Fruit fly (Drosophila melanogaster) whole organism, embryonic: Measurements from ENCODE around the gene CG43850.
A peak's percentile ranks its signal among the peaks of the same experiment; 100 is the strongest.

Experiments
- Abd-B ChIP-seq: fragments of 200-800 bp; sonication (Bioruptor generic); optimal IDR thresholded peaks from 2 replicates; lab custom pipeline; 2018; ENCODE audit warnings: missing biosample characterization, mild to moderate bottlenecking, missing genetic modification characterization, moderate library complexity
- CG11085 ChIP-seq: fragments of 200-800 bp; sonication (Bioruptor generic); IDR thresholded peaks from 2 replicates; pipeline ENCODE4 v1.3.6; 2022; ENCODE audit warnings: missing biosample characterization, missing genetic modification characterization
- CG11247 ChIP-seq: fragments of 200-800 bp; sonication (Bioruptor generic); IDR thresholded peaks from 2 replicates; pipeline ENCODE4 v1.3.6; 2022; ENCODE audit warnings: missing biosample characterization, missing genetic modification characterization
- CG11696 ChIP-seq: fragments of 200-800 bp; sonication (Bioruptor generic); IDR thresholded peaks from 2 replicates; pipeline ENCODE4 v1.3.6; 2022; ENCODE audit warnings: missing biosample characterization, missing genetic modification characterization
- CG12219 ChIP-seq: fragments of 200-800 bp; sonication (Bioruptor generic); optimal IDR thresholded peaks from 3 replicates; lab custom pipeline; 2018; ENCODE audit warnings: missing biosample characterization, mild to moderate bottlenecking, missing genetic modification characterization
- CG1233 ChIP-seq: fragments of 200-800 bp; sonication (Bioruptor generic); optimal IDR thresholded peaks from 4 replicates; lab custom pipeline; 2018; ENCODE audit warnings: missing biosample characterization, mild to moderate bottlenecking, missing genetic modification characterization
- CG13287 ChIP-seq: fragments of 200-800 bp; sonication (Bioruptor generic); IDR thresholded peaks from 2 replicates; pipeline ENCODE4 v1.3.6; 2022; ENCODE audit warnings: missing biosample characterization, missing genetic modification characterization; ENCODE audit not compliant: partially characterized antibody
- CG13296 ChIP-seq: fragments of 200-800 bp; sonication (Bioruptor generic); optimal IDR thresholded peaks from 3 replicates; lab custom pipeline; 2018; ENCODE audit warnings: missing biosample characterization, mild to moderate bottlenecking, missing genetic modification characterization
- CG13424 ChIP-seq: fragments of 200-800 bp; sonication (Bioruptor generic); optimal IDR thresholded peaks from 2 replicates; lab custom pipeline; 2019; ENCODE audit warnings: missing biosample characterization, mild to moderate bottlenecking, missing genetic modification characterization, moderate library complexity
- CG14667 ChIP-seq: fragments of 200-800 bp; sonication (Bioruptor generic); IDR thresholded peaks from 2 replicates; pipeline ENCODE4 v1.3.6; 2022; ENCODE audit warnings: missing biosample characterization, missing genetic modification characterization
- CG16813 ChIP-seq: fragments of 200-800 bp; sonication (Bioruptor generic); IDR thresholded peaks from 3 replicates; pipeline ENCODE4 v1.3.6; 2022; ENCODE audit warnings: missing biosample characterization, missing genetic modification characterization; ENCODE audit not compliant: partially characterized antibody
- CG1832 ChIP-seq: fragments of 200-800 bp; sonication (Bioruptor generic); optimal IDR thresholded peaks from 2 replicates; lab custom pipeline; 2017; ENCODE audit warnings: missing biosample characterization, mild to moderate bottlenecking, missing genetic modification characterization, inconsistent platforms
- CG2129 ChIP-seq: fragments of 200-800 bp; sonication (Bioruptor generic); IDR thresholded peaks from 2 replicates; pipeline ENCODE4 v1.3.6; 2022; ENCODE audit warnings: missing biosample characterization, missing genetic modification characterization; ENCODE audit not compliant: partially characterized antibody
- CG34422 ChIP-seq: fragments of 200-800 bp; sonication (Bioruptor generic); IDR thresholded peaks from 3 replicates; pipeline ENCODE4 v1.3.6; 2022; ENCODE audit warnings: missing biosample characterization, missing genetic modification characterization
- CG5953 ChIP-seq: fragments of 200-800 bp; sonication (Bioruptor generic); IDR thresholded peaks from 2 replicates; pipeline ENCODE4 v1.3.6; 2022; ENCODE audit warnings: missing biosample characterization, missing genetic modification characterization
- CG6654 ChIP-seq: fragments of 200-800 bp; sonication (Bioruptor generic); optimal IDR thresholded peaks from 2 replicates; lab custom pipeline; 2017; ENCODE audit warnings: missing biosample characterization, mild to moderate bottlenecking, missing genetic modification characterization
- CG6689 ChIP-seq: fragments of 200-800 bp; sonication (Bioruptor generic); IDR thresholded peaks from 2 replicates; pipeline ENCODE4 v1.3.6; 2022; ENCODE audit warnings: missing biosample characterization, missing genetic modification characterization
- CG8388 ChIP-seq: fragments of 200-800 bp; sonication (Bioruptor generic); optimal IDR thresholded peaks from 2 replicates; lab custom pipeline; 2019; ENCODE audit warnings: missing biosample characterization, mild to moderate bottlenecking, missing genetic modification characterization, moderate library complexity
- CG8478 ChIP-seq: fragments of >200 bp; optimal IDR thresholded peaks from 2 replicates; lab custom pipeline; 2018
- CG8765 ChIP-seq: fragments of 200-800 bp; sonication (Bioruptor generic); IDR thresholded peaks from 2 replicates; pipeline ENCODE4 v1.3.6; 2022; ENCODE audit warnings: missing biosample characterization, missing genetic modification characterization
- CG9727 ChIP-seq: fragments of 200-800 bp; sonication (Bioruptor generic); optimal IDR thresholded peaks from 3 replicates; lab custom pipeline; 2017; ENCODE audit warnings: missing biosample characterization, mild to moderate bottlenecking, missing genetic modification characterization
- Camta ChIP-seq: fragments of 200-800 bp; sonication (Bioruptor generic); optimal IDR thresholded peaks from 2 replicates; lab custom pipeline; 2016; ENCODE audit warnings: missing biosample characterization, missing genetic modification characterization
- CkIIα-i1 ChIP-seq: fragments of 200-800 bp; sonication (Bioruptor generic); IDR thresholded peaks from 2 replicates; pipeline ENCODE4 v1.3.6; 2022; ENCODE audit warnings: missing biosample characterization, missing genetic modification characterization
- Dbx ChIP-seq: fragments of 200-800 bp; sonication (Bioruptor generic); IDR thresholded peaks from 3 replicates; pipeline ENCODE4 v1.3.6; 2022; ENCODE audit warnings: missing biosample characterization, missing genetic modification characterization
- Dip2 ChIP-seq: fragments of 200-800 bp; sonication (Bioruptor generic); IDR thresholded peaks from 2 replicates; pipeline ENCODE4 v1.3.6; 2022; ENCODE audit warnings: missing biosample characterization, missing genetic modification characterization
- Dip3 ChIP-seq: fragments of 200-800 bp; sonication (Bioruptor generic); optimal IDR thresholded peaks from 3 replicates; lab custom pipeline; 2016; ENCODE audit warnings: missing biosample characterization, missing genetic modification characterization
- Doc2 ChIP-seq: fragments of 200-800 bp; sonication (Bioruptor generic); IDR thresholded peaks from 2 replicates; pipeline ENCODE4 v1.3.6; 2022; ENCODE audit warnings: missing biosample characterization, missing genetic modification characterization
- Dref ChIP-seq: fragments of 200-800 bp; sonication (Bioruptor generic); IDR thresholded peaks from 2 replicates; pipeline ENCODE4 v1.3.6; 2022; ENCODE audit warnings: missing biosample characterization, missing genetic modification characterization
- ERR ChIP-seq: fragments of 200-800 bp; sonication (Bioruptor generic); optimal IDR thresholded peaks from 2 replicates; lab custom pipeline; 2016; ENCODE audit warnings: missing biosample characterization, missing genetic modification characterization
- Fer2 ChIP-seq: fragments of 200-800 bp; sonication (Bioruptor generic); optimal IDR thresholded peaks from 2 replicates; lab custom pipeline; 2018; ENCODE audit warnings: missing biosample characterization, mild to moderate bottlenecking, missing genetic modification characterization, moderate library complexity
- Hr3 ChIP-seq: fragments of 200-800 bp; sonication (Bioruptor generic); optimal IDR thresholded peaks from 3 replicates; lab custom pipeline; 2016; ENCODE audit warnings: missing biosample characterization, missing genetic modification characterization
- Jarid2 ChIP-seq: fragments of 200-800 bp; sonication (Bioruptor generic); optimal IDR thresholded peaks from 3 replicates; lab custom pipeline; 2017; ENCODE audit warnings: mild to moderate bottlenecking, missing biosample characterization, missing genetic modification reagents, missing genetic modification characterization
- Lpt ChIP-seq: fragments of >200 bp; optimal IDR thresholded peaks from 2 replicates; lab custom pipeline; 2018; ENCODE audit warnings: missing biosample characterization, missing genetic modification characterization
- MTF-1 ChIP-seq: fragments of 200-800 bp; sonication (Bioruptor generic); optimal IDR thresholded peaks from 2 replicates; lab custom pipeline; 2018; ENCODE audit warnings: missing biosample characterization, mild to moderate bottlenecking, missing genetic modification characterization, borderline replicate concordance
- Max ChIP-seq: fragments of 200-800 bp; sonication (Bioruptor generic); optimal IDR thresholded peaks from 2 replicates; lab custom pipeline; 2016; ENCODE audit warnings: missing biosample characterization, mild to moderate bottlenecking, missing genetic modification characterization
- NfI ChIP-seq: fragments of 200-800 bp; sonication (Bioruptor generic); optimal IDR thresholded peaks from 3 replicates; lab custom pipeline; 2018; ENCODE audit warnings: missing biosample characterization, mild to moderate bottlenecking, missing genetic modification characterization, moderate library complexity
- Sin3A ChIP-seq: fragments of >200 bp; optimal IDR thresholded peaks from 2 replicates; lab custom pipeline; 2018
- Sry-δ ChIP-seq: fragments of 200-800 bp; sonication (Bioruptor generic); optimal IDR thresholded peaks from 2 replicates; lab custom pipeline; 2016; ENCODE audit warnings: missing biosample characterization, missing genetic modification characterization
- Tbp ChIP-seq: fragments of >200 bp; optimal IDR thresholded peaks from 2 replicates; lab custom pipeline; 2018; ENCODE audit warnings: missing biosample characterization, missing genetic modification characterization
- exex ChIP-seq: fragments of 200-800 bp; sonication (Bioruptor generic); optimal IDR thresholded peaks from 4 replicates; lab custom pipeline; 2018; ENCODE audit warnings: missing biosample characterization, mild to moderate bottlenecking, missing genetic modification characterization, moderate library complexity
- gce ChIP-seq: fragments of 200-800 bp; sonication (Bioruptor generic); IDR thresholded peaks from 3 replicates; pipeline ENCODE4 v1.3.6; 2022; ENCODE audit warnings: missing biosample characterization, missing genetic modification characterization
- gem ChIP-seq: fragments of 200-800 bp; sonication (Bioruptor generic); optimal IDR thresholded peaks from 2 replicates; lab custom pipeline; 2019; ENCODE audit warnings: missing biosample characterization, mild to moderate bottlenecking, missing genetic modification characterization, moderate library complexity
- ham ChIP-seq: fragments of 200-800 bp; sonication (Bioruptor generic); IDR thresholded peaks from 2 replicates; pipeline ENCODE4 v1.3.6; 2022; ENCODE audit warnings: missing biosample characterization, missing genetic modification characterization
- ken ChIP-seq: fragments of 200-800 bp; sonication (Bioruptor generic); IDR thresholded peaks from 3 replicates; pipeline ENCODE4 v1.3.6; 2022; ENCODE audit warnings: missing biosample characterization, missing genetic modification characterization
- lov ChIP-seq, 2 experiments: fragments of 200-800 bp in 1 of 2; fragments of >200 bp in 1 of 2; sonication (Bioruptor generic) in 1 of 2; IDR thresholded peaks in 1 of 2; optimal IDR thresholded peaks in 1 of 2; 2 replicates in 1 of 2; 3 replicates in 1 of 2; pipeline versions ENCODE4 v1.3.6 to Lab custom; 2017 to 2022; ENCODE audit warnings: missing biosample characterization in 1 of 2, missing genetic modification characterization in 1 of 2
- mirr ChIP-seq: fragments of 200-800 bp; sonication (Bioruptor generic); optimal IDR thresholded peaks from 3 replicates; lab custom pipeline; 2018; ENCODE audit warnings: missing biosample characterization, mild to moderate bottlenecking, missing genetic modification characterization
- p53 ChIP-seq: fragments of 200-800 bp; sonication (Bioruptor generic); optimal IDR thresholded peaks from 2 replicates; lab custom pipeline; 2016; ENCODE audit warnings: missing biosample characterization, missing genetic modification characterization
- sima ChIP-seq: fragments of 200-800 bp; sonication (Bioruptor generic); optimal IDR thresholded peaks from 2 replicates; lab custom pipeline; 2016; ENCODE audit warnings: missing biosample characterization, missing genetic modification characterization
- sisA ChIP-seq: fragments of 200-800 bp; sonication (Bioruptor generic); IDR thresholded peaks from 2 replicates; pipeline ENCODE4 v1.3.6; 2022; ENCODE audit warnings: missing biosample characterization, missing genetic modification characterization
- stwl ChIP-seq: fragments of 200-800 bp; sonication (Bioruptor generic); optimal IDR thresholded peaks from 3 replicates; lab custom pipeline; 2018; ENCODE audit warnings: missing biosample characterization, mild to moderate bottlenecking, missing genetic modification characterization, moderate library complexity
- tx ChIP-seq: fragments of 200-800 bp; sonication (Bioruptor generic); optimal IDR thresholded peaks from 2 replicates; lab custom pipeline; 2016; ENCODE audit warnings: missing biosample characterization, missing genetic modification characterization
- wdn ChIP-seq: fragments of 200-800 bp; sonication (Bioruptor generic); IDR thresholded peaks from 2 replicates; pipeline ENCODE4 v1.3.6; 2022; ENCODE audit warnings: missing biosample characterization, missing genetic modification characterization

Gene CG43850

DNA sequence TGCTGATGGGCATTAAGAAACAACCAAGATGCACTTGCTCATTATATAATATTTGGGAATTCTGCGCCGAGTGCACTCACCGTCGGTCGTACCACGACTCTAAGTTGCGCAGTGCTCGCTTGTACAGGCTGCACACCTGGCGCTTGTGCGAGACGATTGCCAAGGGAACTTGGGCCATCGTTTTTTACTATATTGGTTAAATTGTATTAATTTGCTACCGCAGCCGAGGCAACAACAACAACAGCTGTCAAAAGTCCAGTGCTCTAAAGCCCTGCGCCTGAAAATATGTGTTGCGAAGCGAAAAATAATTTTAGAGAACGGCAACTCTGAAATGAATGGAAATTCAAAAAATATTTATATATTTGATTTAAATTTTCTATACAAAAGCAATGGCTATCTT lies 44.5 kb upstream of the CG43850 start, which contains the start of gene ND-B22 (continued):
- TF ChIP-seq Lpt (GFP tag; lab: Kevin White, UChicago) (no peak), CG6689 (GFP tag; lab: Robert Waterston, UW) (no peak), CG1233 (peak; percentile 39), Max (GFP tag; lab: Kevin White, UChicago) (peak; percentile 30), Doc2 (GFP tag; lab: Robert Waterston, UW) (no peak), Dbx (GFP tag; lab: Robert Waterston, UW) (peak; percentile 24; the same call in 1 of the 3 replicates), CG8478 (lab: Kevin White, UChicago) (no peak), lov (optimal IDR thresholded peaks at IDR 0.05; lab: Kevin White, UChicago) (no peak), lov (GFP tag; IDR thresholded peaks at IDR 0.05; lab: Robert Waterston, UW) (no peak), CG16813 (GFP tag; lab: Robert Waterston, UW) (peak; percentile 21; the same call in 1 of the 3 replicates), NfI (peak; percentile 68), Sry-δ (GFP tag; lab: Kevin White, UChicago) (peak; percentile 10), Dip2 (GFP tag; lab: Robert Waterston, UW) (no peak), wdn (GFP tag; lab: Robert Waterston, UW) (peak; percentile 22; the same call in 1 of the 2 replicates), CG12219 (GFP tag; lab: Kevin White, UChicago) (no peak), CG5953 (GFP tag; lab: Robert Waterston, UW) (no peak), CG11696 (GFP tag; lab: Robert Waterston, UW) (no peak), gem (tag; lab: Kevin White, UChicago) (peak; percentile 43), CG8388 (no peak), CG2129 (GFP tag; lab: Robert Waterston, UW) (no peak), ham (no peak), sisA (GFP tag; lab: Robert Waterston, UW) (no peak), gce (GFP tag; lab: Robert Waterston, UW) (no peak), CG13287 (peak; percentile 63), ERR (GFP tag; lab: Kevin White, UChicago) (no peak), Sin3A (no peak), CG13424 (tag; lab: Kevin White, UChicago) (no peak), Hr3 (GFP tag; lab: Kevin White, UChicago) (peak; percentile 3), CG9727 (no peak), MTF-1 (GFP tag; lab: Kevin White, UChicago) (no peak), stwl (tag; lab: Kevin White, UChicago) (peak; percentile 96), Jarid2 (GFP tag; lab: Kevin White, UChicago) (no peak), Dip3 (GFP tag; lab: Kevin White, UChicago) (peak; percentile 61), sima (GFP tag; lab: Kevin White, UChicago) (no peak), CG11247 (peak; percentile 36; the same call in 1 of the 2 replicates), CG6654 (GFP tag; lab: Kevin White, UChicago) (no peak), Camta (GFP tag; lab: Kevin White, UChicago) (no peak), CkIIα-i1 (no peak), CG13296 (GFP tag; lab: Kevin White, UChicago) (peak; percentile 36), mirr (GFP tag; lab: Kevin White, UChicago) (no peak), p53 (no peak), Dref (GFP tag; lab: Robert Waterston, UW) (0 out of 2 replicates have a peak, but pooled peaks have one; percentile 24), CG8765 (GFP tag; lab: Robert Waterston, UW) (no peak), tx (no peak), CG1832 (no peak), Tbp (no peak), CG14667 (GFP tag; lab: Robert Waterston, UW) (no peak), CG34422 (peak; percentile 35; the same call in 1 of the 3 replicates), ken (GFP tag; lab: Robert Waterston, UW) (no peak), Fer2 (tag; lab: Kevin White, UChicago) (peak; percentile 19), exex (tag; lab: Kevin White, UChicago) (no peak), Abd-B (GFP tag; lab: Kevin White, UChicago) (no peak), CG11085 (GFP tag; lab: Robert Waterston, UW) (0 out of 2 replicates have a peak, but pooled peaks have one; percentile 11)
